Worm (Caenorhabditis elegans): ENCODE data around the gene cor-1.
A peak's percentile ranks its signal among the peaks of the same experiment; 100 is the strongest.

Gene cor-1

ce11 chrIII:10248441-10249137 lies at the start of gene cor-1, which contains the start of gene div-1 (continued):
- TF ChIP-seq lag-1 (GFP tag; IDR thresholded peaks at IDR 0.05) (no peak), ets-4 (GFP tag; optimal IDR thresholded peaks at IDR 0.05) (no peak), F33H1.4 (GFP tag; IDR thresholded peaks at IDR 0.05) (no peak), madf-3 (GFP tag; IDR thresholded peaks at IDR 0.05) (no peak), lin-40 (tag; optimal IDR thresholded peaks at IDR 0.05) (no peak), ceh-100 (GFP tag; IDR thresholded peaks at IDR 0.05) (no peak), zfh-2 (GFP tag; conservative IDR thresholded peaks at IDR 0.05) (peak; percentile 83), attf-6 (GFP tag; IDR thresholded peaks at IDR 0.05) (no peak), F57A8.1 (GFP tag; optimal IDR thresholded peaks at IDR 0.05) (no peak), repo-1 (tag; optimal IDR thresholded peaks at IDR 0.05) (no peak), dox-1 (GFP tag; IDR thresholded peaks at IDR 0.05) (0 out of 2 replicates have a peak, but pooled peaks have one; percentile 9), egrh-3 (GFP tag; IDR thresholded peaks at IDR 0.05) (peak; percentile 29; the same call in 1 of the 2 replicates), F49E8.2 (tag; optimal IDR thresholded peaks at IDR 0.05; ENCODE audit: insufficient read depth) (no peak), B0035.1 (tag; optimal IDR thresholded peaks at IDR 0.05) (no peak), ZK185.1 (tag; optimal IDR thresholded peaks at IDR 0.05; ENCODE audit: poor library complexity, severe bottlenecking) (no peak), attf-5 (GFP tag; optimal IDR thresholded peaks at IDR 0.05) (no peak), snpc-3.4 (tag; optimal IDR thresholded peaks at IDR 0.05) (no peak), ceh-91 (GFP tag; IDR thresholded peaks at IDR 0.05) (no peak), chd-7 (tag; optimal IDR thresholded peaks at IDR 0.05) (no peak), madf-6 (GFP tag; IDR thresholded peaks at IDR 0.05) (no peak), snpc-1.3 (tag; optimal IDR thresholded peaks at IDR 0.05; ENCODE audit: insufficient read depth) (no peak), hsf-1 (GFP tag; IDR thresholded peaks at IDR 0.05) (no peak), aptf-2 (GFP tag; conservative IDR thresholded peaks at IDR 0.05) (no peak), mcd-1 (GFP tag; IDR thresholded peaks at IDR 0.05) (peak; percentile 93), madf-8 (GFP tag; conservative IDR thresholded peaks at IDR 0.05) (no peak), rec-8 (tag; optimal IDR thresholded peaks at IDR 0.05) (no peak), atf-7 (tag; optimal IDR thresholded peaks at IDR 0.05) (no peak), tlf-1 (GFP tag; optimal IDR thresholded peaks at IDR 0.05) (no peak)

ce11 chrIII:10201235-10201634 lies 47.7 kb upstream of the cor-1 start, which contains the start of the genes T20G5.13 and T20G5.12:
Gene T20G5.13 (minus strand): TSS chrIII:10201335.
Gene T20G5.12 (plus strand): TSS chrIII:10201604.
- no peak for TF ChIP-seq bed-1 (GFP tag; IDR thresholded peaks at IDR 0.05)
- TF ChIP-seq unc-130 (GFP tag; optimal IDR thresholded peaks at IDR 0.05): no peak
- no peak for TF ChIP-seq B0019.2 (GFP tag; conservative IDR thresholded peaks at IDR 0.05)
- TF ChIP-seq F23B12.7 (tag; optimal IDR thresholded peaks at IDR 0.05; ENCODE audit: insufficient read depth): no peak
- TF ChIP-seq ceh-58 (GFP tag; IDR thresholded peaks at IDR 0.05): no peak
- no peak for TF ChIP-seq nhr-27 (tag; optimal IDR thresholded peaks at IDR 0.05)
- TF ChIP-seq ceh-100 (GFP tag; IDR thresholded peaks at IDR 0.05): no peak
- TF ChIP-seq let-526 (GFP tag; IDR thresholded peaks at IDR 0.05): no peak
- no peak for TF ChIP-seq madf-10 (tag; optimal IDR thresholded peaks at IDR 0.05)
- TF ChIP-seq Y67H2A.10 (GFP tag; conservative IDR thresholded peaks at IDR 0.05): no peak
- no peak for TF ChIP-seq mel-28 (tag; optimal IDR thresholded peaks at IDR 0.05; ENCODE audit: borderline replicate concordance)
